Worm (Caenorhabditis elegans) whole organism, early embryonic: ENCODE measurements around the gene C18D11.1.

Source experiments
- B0310.2 ChIP-seq: sonication (generic microtip); optimal IDR thresholded peaks from 2 replicates; lab custom pipeline; 2016; ENCODE audit warnings: mild to moderate bottlenecking, missing genetic modification characterization, missing compliant biosample characterization
- F13C5.2 ChIP-seq: sonication (generic microtip); optimal IDR thresholded peaks from 2 replicates; lab custom pipeline; 2017; ENCODE audit warnings: mild to moderate bottlenecking, missing genetic modification characterization, inconsistent platforms, missing compliant biosample characterization
- aly-1 ChIP-seq: sonication (generic microtip); optimal IDR thresholded peaks from 2 replicates; lab custom pipeline; 2016; ENCODE audit warnings: missing genetic modification characterization, missing compliant biosample characterization
- ama-1 ChIP-seq: fragments of 150-350 bp; optimal IDR thresholded peaks from 2 replicates; lab custom pipeline; 2014
- ceh-13 ChIP-seq: fragments of 200-800 bp; sonication (Bioruptor generic); optimal IDR thresholded peaks from 2 replicates; lab custom pipeline; 2018; ENCODE audit warnings: mild to moderate bottlenecking, missing genetic modification characterization, missing compliant biosample characterization
- ceh-36 ChIP-seq: sonication (generic microtip); optimal IDR thresholded peaks from 2 replicates; lab custom pipeline; 2016; ENCODE audit warnings: missing genetic modification characterization, inconsistent platforms, missing compliant biosample characterization
- ets-7 ChIP-seq: sonication (generic microtip); optimal IDR thresholded peaks from 2 replicates; lab custom pipeline; 2016; ENCODE audit warnings: missing genotype, missing genetic modification characterization, missing compliant biosample characterization
- flt-1 ChIP-seq: fragments of 200-800 bp; sonication (Bioruptor generic); IDR thresholded peaks from 2 replicates; pipeline ENCODE4 v1.3.6; 2022; ENCODE audit warnings: missing genetic modification characterization, missing compliant biosample characterization
- hmbx-1 ChIP-seq: sonication (generic microtip); optimal IDR thresholded peaks from 2 replicates; lab custom pipeline; 2016; ENCODE audit warnings: mild to moderate bottlenecking, missing genetic modification characterization, missing compliant biosample characterization
- hmg-4 ChIP-seq: fragments of 200-800 bp; sonication (Bioruptor generic); optimal IDR thresholded peaks from 2 replicates; lab custom pipeline; 2018; ENCODE audit warnings: mild to moderate bottlenecking, missing genetic modification characterization, missing compliant biosample characterization
- hnd-1 ChIP-seq: sonication (generic microtip); optimal IDR thresholded peaks from 2 replicates; lab custom pipeline; 2016; ENCODE audit warnings: missing genetic modification characterization, missing compliant biosample characterization
- pes-1 ChIP-seq: fragments of 200-800 bp; sonication (Bioruptor generic); IDR thresholded peaks from 2 replicates; pipeline ENCODE4 v1.3.6; 2022; ENCODE audit warnings: missing genetic modification reagents, missing genetic modification characterization, missing compliant biosample characterization
- scrt-1 ChIP-seq: fragments of 200-800 bp; sonication (Bioruptor generic); IDR thresholded peaks from 2 replicates; pipeline ENCODE4 v1.3.6; 2022; ENCODE audit warnings: missing genetic modification characterization, missing compliant biosample characterization
- sea-1 ChIP-seq: fragments of 200-800 bp; sonication (Bioruptor generic); conservative IDR thresholded peaks from 2 replicates; pipeline ENCODE4 v1.3.6; 2022; ENCODE audit warnings: missing genetic modification characterization, missing compliant biosample characterization
- tbx-11 ChIP-seq: fragments of 200-800 bp; sonication (Bioruptor generic); IDR thresholded peaks from 2 replicates; pipeline ENCODE4 v1.3.6; 2022; ENCODE audit warnings: missing genetic modification characterization, missing compliant biosample characterization
- tbx-37 ChIP-seq: fragments of 200-800 bp; sonication (Bioruptor generic); conservative IDR thresholded peaks from 2 replicates; pipeline ENCODE4 v1.3.6; 2022; ENCODE audit warnings: missing genetic modification reagents, missing genetic modification characterization, missing compliant biosample characterization
- tra-4 ChIP-seq: sonication (generic microtip); optimal IDR thresholded peaks from 2 replicates; lab custom pipeline; 2017; ENCODE audit warnings: missing genetic modification characterization, missing compliant biosample characterization

Gene C18D11.1

ce11 chrIII:11825654-11826053, 9.3 kb downstream of the C18D11.1 start:
- TF ChIP-seq ets-7 (no peak), flt-1 (GFP tag; lab: Robert Waterston, UW) (0 out of 2 replicates have a peak, but pooled peaks have one; percentile 32), tbx-11 (GFP tag; lab: Robert Waterston, UW) (0 out of 2 replicates have a peak, but pooled peaks have one; percentile 10), pes-1 (GFP tag; lab: Robert Waterston, UW) (peak; percentile 26; the same call in 1 of the 2 replicates), hmg-4 (GFP tag; lab: Kevin White, UChicago) (peak; percentile 8), hmbx-1 (tag; lab: Kevin White, UChicago) (no peak), aly-1 (tag; lab: Kevin White, UChicago) (no peak), sea-1 (GFP tag; lab: Robert Waterston, UW) (0 out of 2 replicates have a peak, but pooled peaks have one; percentile 45), ceh-13 (GFP tag; lab: Kevin White, UChicago) (no peak), hnd-1 (tag; lab: Kevin White, UChicago) (no peak), B0310.2 (tag; lab: Kevin White, UChicago) (no peak), ceh-36 (tag; lab: Kevin White, UChicago) (no peak), F13C5.2 (tag; lab: Kevin White, UChicago) (peak; percentile 10), ama-1 (lab: Kevin White, UChicago) (no peak), tbx-37 (GFP tag; lab: Robert Waterston, UW) (no peak), scrt-1 (GFP tag; lab: Robert Waterston, UW) (no peak)

- TF ChIP-seq ets-7: no peak
- TF ChIP-seq tra-4 (tag; lab: Kevin White, UChicago): no peak
- TF ChIP-seq sea-1 (GFP tag; lab: Robert Waterston, UW): no peak
- TF ChIP-seq F13C5.2 (tag; lab: Kevin White, UChicago): no peak
- TF ChIP-seq scrt-1 (GFP tag; lab: Robert Waterston, UW): no peak
- no peak for TF ChIP-seq ceh-36 (tag; lab: Kevin White, UChicago)
- no peak for TF ChIP-seq hnd-1 (tag; lab: Kevin White, UChicago)
- TF ChIP-seq tbx-37 (GFP tag; lab: Robert Waterston, UW): no peak
- no peak for TF ChIP-seq tbx-11 (GFP tag; lab: Robert Waterston, UW)
- TF ChIP-seq hmbx-1 (tag; lab: Kevin White, UChicago): no peak
- TF ChIP-seq pes-1 (GFP tag; lab: Robert Waterston, UW): no peak
- no peak for TF ChIP-seq aly-1 (tag; lab: Kevin White, UChicago)
- no peak for TF ChIP-seq ama-1 (lab: Kevin White, UChicago)
- no peak for TF ChIP-seq flt-1 (GFP tag; lab: Robert Waterston, UW)
These were observed 9.7 kb downstream of the C18D11.1 start, which contains the start of gene rsp-8 for ce11 chrIII:11826118-11826517. TSS of gene rsp-8 (plus strand) at chrIII:11826418.

ce11 chrIII:11829062-11829461, 12.7 kb downstream of the C18D11.1 start:
- TF ChIP-seq ceh-36 (tag; lab: Kevin White, UChicago): no peak

ce11 chrIII:11829585-11830195, 13.3 kb downstream of the C18D11.1 start:
- no peak for TF ChIP-seq tra-4 (tag; lab: Kevin White, UChicago)
- no peak for TF ChIP-seq flt-1 (GFP tag; lab: Robert Waterston, UW)
- no peak for TF ChIP-seq sea-1 (GFP tag; lab: Robert Waterston, UW)
- TF ChIP-seq ama-1 (lab: Kevin White, UChicago): no peak
- no peak for TF ChIP-seq ceh-13 (GFP tag; lab: Kevin White, UChicago)
- no peak for TF ChIP-seq tbx-11 (GFP tag; lab: Robert Waterston, UW)
- TF ChIP-seq pes-1 (GFP tag; lab: Robert Waterston, UW): no peak
- TF ChIP-seq ceh-36 (tag; lab: Kevin White, UChicago): no peak
- no peak for TF ChIP-seq B0310.2 (tag; lab: Kevin White, UChicago)
- no peak for TF ChIP-seq hmbx-1 (tag; lab: Kevin White, UChicago)

- TF ChIP-seq tbx-37 (GFP tag; lab: Robert Waterston, UW) (0 out of 2 replicates have a peak, but pooled peaks have one; percentile 29), tra-4 (tag; lab: Kevin White, UChicago) (no peak), ceh-36 (tag; lab: Kevin White, UChicago) (peak; percentile 58)
These were observed 14.4 kb downstream of the C18D11.1 start for ce11 chrIII:11830522-11831489.

ce11 chrIII:11833449-11833848, 17.1 kb downstream of the C18D11.1 start:
- TF ChIP-seq B0310.2 (tag; lab: Kevin White, UChicago) (no peak), hnd-1 (tag; lab: Kevin White, UChicago) (no peak), sea-1 (GFP tag; lab: Robert Waterston, UW) (no peak), F13C5.2 (tag; lab: Kevin White, UChicago) (no peak), ama-1 (lab: Kevin White, UChicago) (no peak)

ce11 chrIII:11834168-11834567, 17.8 kb downstream of the C18D11.1 start:
- TF ChIP-seq flt-1 (GFP tag; lab: Robert Waterston, UW) (no peak), aly-1 (tag; lab: Kevin White, UChicago) (no peak), tbx-11 (GFP tag; lab: Robert Waterston, UW) (no peak), pes-1 (GFP tag; lab: Robert Waterston, UW) (no peak), ceh-36 (tag; lab: Kevin White, UChicago) (no peak), scrt-1 (GFP tag; lab: Robert Waterston, UW) (no peak)
